Worm (Caenorhabditis elegans) whole organism, L4/young adult: ENCODE data around the gene B0222.5.

ENCODE experiments used
- W03F9.2 ChIP-seq: fragments of 150-350 bp; optimal IDR thresholded peaks from 2 replicates; lab custom pipeline; 2014; ENCODE audit warnings: missing biosample characterization, missing genetic modification characterization
- dao-5 ChIP-seq: sonication (generic microtip); optimal IDR thresholded peaks from 2 replicates; lab custom pipeline; 2016; ENCODE audit warnings: missing genotype, missing genetic modification characterization, moderate library complexity, missing compliant biosample characterization
- him-1 ChIP-seq: sonication (generic microtip); optimal IDR thresholded peaks from 2 replicates; lab custom pipeline; 2016; ENCODE audit warnings: missing genotype, missing genetic modification reagents, missing genetic modification characterization, missing compliant biosample characterization

DNA sequence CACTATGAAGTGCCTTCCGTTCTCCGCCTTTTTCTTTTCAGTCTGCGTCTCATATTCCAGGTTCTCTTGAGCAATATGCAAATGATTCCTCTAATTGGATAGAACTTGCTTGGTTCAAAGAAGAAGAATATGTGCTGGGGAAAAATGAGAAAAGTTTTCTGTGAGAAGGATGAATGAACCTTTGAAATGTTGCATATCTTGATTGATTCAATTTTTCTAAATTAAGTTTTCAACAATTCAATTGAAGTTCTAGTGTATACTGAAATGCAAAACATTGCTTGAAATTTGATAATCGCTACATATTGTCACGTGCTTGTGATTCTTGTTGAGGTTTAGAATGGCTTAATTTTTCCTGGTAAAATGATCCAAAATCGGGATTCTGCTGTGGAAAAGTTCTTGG, 2.9 kb upstream of the B0222.5 start:
- TF ChIP-seq him-1 (tag; lab: Kevin White, UChicago) = no peak
- no peak for TF ChIP-seq W03F9.2 (tag; lab: Kevin White, UChicago)
- TF ChIP-seq dao-5 = no peak
